Fruit fly (Drosophila melanogaster) ovary, adult (tissue): ENCODE results near the gene CG13251.

Experiments
- CG17801 ChIP-seq: fragments of 200-800 bp; optimal IDR thresholded peaks from 2 replicates; lab custom pipeline; 2019; ENCODE audit warnings: missing biosample characterization, mild to moderate bottlenecking, missing genetic modification characterization, moderate library complexity; ENCODE audit not compliant: partially characterized antibody

CG13251 gene

dm6 chr3L:20630602-20631001, 6.4 kb upstream of the CG13251 start:
- no peak for TF ChIP-seq CG17801 (GFP tag; lab: Kevin White, UChicago)

- no peak for TF ChIP-seq CG17801 (GFP tag; lab: Kevin White, UChicago)
Observed at dm6 chr3L:20631836-20632235, 5.2 kb upstream of the CG13251 start.

dm6 chr3L:20632320-20632719, 4.7 kb upstream of the CG13251 start:
- TF ChIP-seq CG17801 (GFP tag; lab: Kevin White, UChicago) = no peak

- TF ChIP-seq CG17801 (GFP tag; lab: Kevin White, UChicago) = no peak
Observed at dm6 chr3L:20634459-20634858, 2.5 kb upstream of the CG13251 start.

dm6 chr3L:20635590-20636139, 1.3 kb upstream of the CG13251 start:
- TF ChIP-seq CG17801 (GFP tag; lab: Kevin White, UChicago) = no peak

- no peak for TF ChIP-seq CG17801 (GFP tag; lab: Kevin White, UChicago)
Observed at dm6 chr3L:20637845-20638244, 846 bp downstream of the CG13251 start.

- TF ChIP-seq CG17801 (GFP tag; lab: Kevin White, UChicago) = no peak
Observed at dm6 chr3L:20643774-20644173, 6.8 kb downstream of the CG13251 start.

- no peak for TF ChIP-seq CG17801 (GFP tag; lab: Kevin White, UChicago)
Observed at dm6 chr3L:20644637-20645036, 7.6 kb downstream of the CG13251 start.

dm6 chr3L:20648957-20649356, 12.0 kb downstream of the CG13251 start:
- no peak for TF ChIP-seq CG17801 (GFP tag; lab: Kevin White, UChicago)

dm6 chr3L:20657116-20657515, 20.1 kb downstream of the CG13251 start:
- TF ChIP-seq CG17801 (GFP tag; lab: Kevin White, UChicago) = no peak

dm6 chr3L:20661178-20661577, 24.2 kb downstream of the CG13251 start:
- no peak for TF ChIP-seq CG17801 (GFP tag; lab: Kevin White, UChicago)

dm6 chr3L:20661905-20662508, 25.0 kb downstream of the CG13251 start:
- TF ChIP-seq CG17801 (GFP tag; lab: Kevin White, UChicago) = no peak

dm6 chr3L:20663967-20664366, 27.0 kb downstream of the CG13251 start:
- no peak for TF ChIP-seq CG17801 (GFP tag; lab: Kevin White, UChicago)

- no peak for TF ChIP-seq CG17801 (GFP tag; lab: Kevin White, UChicago)
Observed at dm6 chr3L:20667408-20667807, 30.4 kb downstream of the CG13251 start.

- TF ChIP-seq CG17801 (GFP tag; lab: Kevin White, UChicago) = no peak
Observed at dm6 chr3L:20671659-20672058, 34.7 kb downstream of the CG13251 start.

dm6 chr3L:20672364-20672763, 35.4 kb downstream of the CG13251 start:
- TF ChIP-seq CG17801 (GFP tag; lab: Kevin White, UChicago) = no peak

dm6 chr3L:20673870-20674269, 36.9 kb downstream of the CG13251 start:
- TF ChIP-seq CG17801 (GFP tag; lab: Kevin White, UChicago) = no peak
